Worm (Caenorhabditis elegans) whole organism, L4 larva: ENCODE measurements around the gene F54B11.10.

Experiments
- ZK546.5 ChIP-seq, 2 experiments: sonication (generic microtip); optimal IDR thresholded peaks; 2 replicates each; lab custom pipeline; 2017; ENCODE audit warnings: missing biosample characterization in 2 of 2, missing genetic modification characterization in 2 of 2
- ceh-28 ChIP-seq: fragments of 150-350 bp; optimal IDR thresholded peaks from 2 replicates; lab custom pipeline; 2014; ENCODE audit warnings: missing biosample characterization, missing genetic modification reagents, missing genetic modification characterization
- lim-7 ChIP-seq: fragments of 200-800 bp; sonication (Bioruptor generic); IDR thresholded peaks from 2 replicates; pipeline ENCODE4 v1.3.6; 2022; ENCODE audit warnings: missing genetic modification characterization, missing compliant biosample characterization
- lin-15B ChIP-seq: fragments of 150-350 bp; sonication (generic microtip); optimal IDR thresholded peaks from 3 replicates; lab custom pipeline; 2014; ENCODE audit warnings: missing biosample characterization, missing genetic modification characterization
- unc-130 ChIP-seq: sonication (generic microtip); optimal IDR thresholded peaks from 2 replicates; lab custom pipeline; 2016; ENCODE audit warnings: missing genetic modification reagents, missing genetic modification characterization, missing compliant biosample characterization

- TF ChIP-seq unc-130 (GFP tag; lab: Kevin White, UChicago) (no peak), lim-7 (GFP tag; lab: Robert Waterston, UW) (no peak), lin-15B (tag; lab: Kevin White, UChicago) (no peak), ceh-28 (tag; lab: Kevin White, UChicago) (no peak), ZK546.5 (tag; optimal IDR thresholded peaks at IDR 0.05; lab: Kevin White, UChicago) (no peak)
These were observed 33.3 kb downstream of the F54B11.10 start for ce11 chrX:13615181-13615580.
